Fruit fly (Drosophila melanogaster): Measurements from ENCODE around the gene strat.

DNA sequence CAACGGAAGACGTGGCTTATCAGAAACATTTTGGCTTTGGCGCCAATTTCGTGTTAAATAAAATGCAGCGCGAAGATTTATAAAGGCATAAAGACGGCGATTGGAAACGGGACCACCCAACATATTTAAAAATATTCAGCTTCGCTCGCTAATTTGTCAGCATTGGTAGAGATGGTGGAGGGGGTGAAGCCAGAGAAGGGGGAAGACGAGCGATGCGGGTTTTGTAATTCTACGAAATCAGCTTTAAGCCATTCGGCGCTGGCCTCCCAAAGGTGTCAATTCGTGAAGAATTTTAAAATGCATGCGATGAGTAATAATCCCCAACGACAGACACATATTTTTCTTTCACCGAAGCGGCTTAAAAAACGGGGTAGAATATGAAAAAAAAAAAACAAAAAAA lies 26.1 kb upstream of the strat start:
- TF ChIP-seq CG13296 (GFP tag; optimal IDR thresholded peaks at IDR 0.05) (no peak), stwl (tag; optimal IDR thresholded peaks at IDR 0.05) (no peak), psq (GFP tag; optimal IDR thresholded peaks at IDR 0.05) (no peak), nerfin-2 (GFP tag; IDR thresholded peaks at IDR 0.05; ENCODE audit: partially characterized antibody) (no peak), odd (GFP tag; optimal IDR thresholded peaks at IDR 0.05) (no peak), nerfin-1 (tag; optimal IDR thresholded peaks at IDR 0.05) (no peak), chinmo (GFP tag; IDR thresholded peaks at IDR 0.05; ENCODE audit: partially characterized antibody) (0 out of 4 replicates have a peak, but pooled peaks have one; percentile 56)

All from whole organism, embryonic.